Fruit fly (Drosophila melanogaster) whole organism, embryonic: Measurements from ENCODE around the gene Datp.

Experiments
- Adf1 ChIP-seq: fragments of 200-800 bp; sonication (Bioruptor generic); IDR thresholded peaks from 2 replicates; pipeline ENCODE4 v1.3.6; 2022; ENCODE audit warnings: missing biosample characterization, missing genetic modification characterization
- CG10543 ChIP-seq: fragments of 200-800 bp; sonication (Bioruptor generic); optimal IDR thresholded peaks from 3 replicates; lab custom pipeline; 2017; ENCODE audit warnings: missing biosample characterization, mild to moderate bottlenecking, missing genetic modification characterization, moderate library complexity
- CG11695 ChIP-seq: fragments of 200-800 bp; sonication (Bioruptor generic); IDR thresholded peaks from 3 replicates; pipeline ENCODE4 v1.3.6; 2022; ENCODE audit warnings: missing biosample characterization, missing genetic modification characterization
- CG13287 ChIP-seq: fragments of 200-800 bp; sonication (Bioruptor generic); IDR thresholded peaks from 2 replicates; pipeline ENCODE4 v1.3.6; 2022; ENCODE audit warnings: missing biosample characterization, missing genetic modification characterization; ENCODE audit not compliant: partially characterized antibody
- CG15514 ChIP-seq: fragments of 200-800 bp; sonication (Bioruptor generic); optimal IDR thresholded peaks from 3 replicates; lab custom pipeline; 2017; ENCODE audit warnings: missing biosample characterization, missing genetic modification characterization, mild to moderate bottlenecking, moderate library complexity, missing genetic modification reagents
- CG1602 ChIP-seq: fragments of 200-800 bp; sonication (Bioruptor generic); optimal IDR thresholded peaks from 3 replicates; lab custom pipeline; 2016; ENCODE audit warnings: missing biosample characterization, missing genetic modification characterization
- CG17568 ChIP-seq: fragments of 200-800 bp; sonication (Bioruptor generic); optimal IDR thresholded peaks from 2 replicates; lab custom pipeline; 2018; ENCODE audit warnings: missing biosample characterization, mild to moderate bottlenecking, missing genetic modification characterization, moderate library complexity
- CG17612 ChIP-seq: fragments of 200-800 bp; sonication (Bioruptor generic); IDR thresholded peaks from 2 replicates; pipeline ENCODE4 v1.3.6; 2022; ENCODE audit warnings: missing biosample characterization, missing genetic modification characterization
- CG18011 ChIP-seq: fragments of 200-800 bp; sonication (Bioruptor generic); optimal IDR thresholded peaks from 2 replicates; lab custom pipeline; 2017; ENCODE audit warnings: missing biosample characterization, missing genetic modification characterization, mild to moderate bottlenecking, moderate library complexity, missing genotype
- CG18599 ChIP-seq: fragments of 200-800 bp; sonication (Bioruptor generic); optimal IDR thresholded peaks from 3 replicates; lab custom pipeline; 2017; ENCODE audit warnings: missing biosample characterization, missing genetic modification characterization, mild to moderate bottlenecking, moderate library complexity, missing genetic modification reagents
- CG2129 ChIP-seq: fragments of 200-800 bp; sonication (Bioruptor generic); IDR thresholded peaks from 2 replicates; pipeline ENCODE4 v1.3.6; 2022; ENCODE audit warnings: missing biosample characterization, missing genetic modification characterization; ENCODE audit not compliant: partially characterized antibody
- CG3163 ChIP-seq: fragments of 200-800 bp; sonication (Bioruptor generic); optimal IDR thresholded peaks from 3 replicates; lab custom pipeline; 2016; ENCODE audit warnings: missing biosample characterization, missing genetic modification characterization
- CG4820 ChIP-seq: fragments of 200-800 bp; sonication (Bioruptor generic); optimal IDR thresholded peaks from 3 replicates; lab custom pipeline; 2016; ENCODE audit warnings: missing biosample characterization, missing genetic modification characterization
- CG5953 ChIP-seq: fragments of 200-800 bp; sonication (Bioruptor generic); IDR thresholded peaks from 2 replicates; pipeline ENCODE4 v1.3.6; 2022; ENCODE audit warnings: missing biosample characterization, missing genetic modification characterization
- CG8388 ChIP-seq: fragments of 200-800 bp; sonication (Bioruptor generic); optimal IDR thresholded peaks from 2 replicates; lab custom pipeline; 2019; ENCODE audit warnings: missing biosample characterization, mild to moderate bottlenecking, missing genetic modification characterization, moderate library complexity
- Dbx ChIP-seq: fragments of 200-800 bp; sonication (Bioruptor generic); IDR thresholded peaks from 3 replicates; pipeline ENCODE4 v1.3.6; 2022; ENCODE audit warnings: missing biosample characterization, missing genetic modification characterization
- Deaf1 ChIP-seq: fragments of 200-800 bp; optimal IDR thresholded peaks from 3 replicates; lab custom pipeline; 2019; ENCODE audit warnings: missing biosample characterization, mild to moderate bottlenecking, missing genetic modification characterization, moderate library complexity
- Dref ChIP-seq: fragments of 200-800 bp; sonication (Bioruptor generic); IDR thresholded peaks from 2 replicates; pipeline ENCODE4 v1.3.6; 2022; ENCODE audit warnings: missing biosample characterization, missing genetic modification characterization
- Drgx ChIP-seq: fragments of 200-800 bp; sonication (Bioruptor generic); IDR thresholded peaks from 2 replicates; pipeline ENCODE4 v1.3.6; 2022; ENCODE audit warnings: missing biosample characterization, missing genetic modification characterization
- HLH3B ChIP-seq: fragments of 200-800 bp; sonication (Bioruptor generic); IDR thresholded peaks from 2 replicates; pipeline ENCODE4 v1.3.6; 2022; ENCODE audit warnings: missing biosample characterization, missing genetic modification characterization
- HmgZ ChIP-seq: fragments of 200-800 bp; sonication (Bioruptor generic); optimal IDR thresholded peaks from 2 replicates; lab custom pipeline; 2018; ENCODE audit warnings: missing biosample characterization, mild to moderate bottlenecking, missing genetic modification characterization
- Jarid2 ChIP-seq: fragments of 200-800 bp; sonication (Bioruptor generic); optimal IDR thresholded peaks from 3 replicates; lab custom pipeline; 2017; ENCODE audit warnings: mild to moderate bottlenecking, missing biosample characterization, missing genetic modification reagents, missing genetic modification characterization
- Med ChIP-seq: fragments of 200-800 bp; sonication (Bioruptor generic); peaks from one replicate; lab custom pipeline; 2016; ENCODE audit warnings: missing biosample characterization, missing genetic modification characterization, mild to moderate bottlenecking, inconsistent platforms, moderate library complexity
- Mrtf ChIP-seq: fragments of 200-800 bp; sonication (Bioruptor generic); IDR thresholded peaks from 3 replicates; pipeline ENCODE4 v1.3.6; 2022; ENCODE audit warnings: missing biosample characterization, missing genetic modification characterization
- Neu2 ChIP-seq: fragments of 200-800 bp; sonication (Bioruptor generic); optimal IDR thresholded peaks from 3 replicates; lab custom pipeline; 2016; ENCODE audit warnings: missing biosample characterization, missing genetic modification characterization, borderline replicate concordance
- Rfx ChIP-seq: fragments of 200-800 bp; sonication (Bioruptor generic); IDR thresholded peaks from 2 replicates; pipeline ENCODE4 v1.3.6; 2022; ENCODE audit warnings: missing biosample characterization, missing genetic modification characterization
- ash1 ChIP-seq: fragments of 200-800 bp; sonication (Bioruptor generic); optimal IDR thresholded peaks from 2 replicates; lab custom pipeline; 2018; ENCODE audit warnings: missing biosample characterization, mild to moderate bottlenecking, missing genetic modification characterization
- chinmo ChIP-seq: fragments of 200-800 bp; sonication (Bioruptor generic); IDR thresholded peaks from 4 replicates; pipeline ENCODE4 v1.3.6; 2022; ENCODE audit warnings: missing biosample characterization, missing genetic modification characterization; ENCODE audit not compliant: partially characterized antibody
- ci ChIP-seq: fragments of 200-800 bp; sonication (Bioruptor generic); IDR thresholded peaks from 3 replicates; pipeline ENCODE4 v1.3.6; 2022; ENCODE audit warnings: missing biosample characterization, missing genetic modification characterization
- crp ChIP-seq, 2 experiments: fragments of 200-800 bp; sonication (Bioruptor generic); optimal IDR thresholded peaks; 2 replicates in 1 of 2; 3 replicates in 1 of 2; lab custom pipeline; 2017; ENCODE audit warnings: missing biosample characterization in 2 of 2, missing genetic modification characterization in 2 of 2, mild to moderate bottlenecking in 1 of 2, moderate library complexity in 1 of 2
- ems ChIP-seq: fragments of 200-800 bp; sonication (Bioruptor generic); optimal IDR thresholded peaks from 3 replicates; lab custom pipeline; 2016; ENCODE audit warnings: missing biosample characterization, missing genetic modification characterization
- fd64A ChIP-seq: fragments of 200-800 bp; sonication (Bioruptor generic); optimal IDR thresholded peaks from 3 replicates; lab custom pipeline; 2018; ENCODE audit warnings: missing biosample characterization, mild to moderate bottlenecking, missing genetic modification characterization
- ftz-f1 ChIP-seq: fragments of 200-800 bp; sonication (Bioruptor generic); optimal IDR thresholded peaks from 2 replicates; lab custom pipeline; 2016; ENCODE audit warnings: missing biosample characterization, missing genetic modification characterization
- grn ChIP-seq: fragments of 200-800 bp; sonication (Bioruptor generic); optimal IDR thresholded peaks from 3 replicates; lab custom pipeline; 2017; ENCODE audit warnings: missing biosample characterization, missing genetic modification characterization
- gt ChIP-seq: fragments of 200-800 bp; sonication (Bioruptor generic); IDR thresholded peaks from 2 replicates; pipeline ENCODE4 v1.3.6; 2022; ENCODE audit warnings: missing biosample characterization, missing genetic modification characterization
- kni ChIP-seq: fragments of 200-800 bp; sonication (Bioruptor generic); optimal IDR thresholded peaks from 3 replicates; lab custom pipeline; 2017; ENCODE audit warnings: mild to moderate bottlenecking, missing biosample characterization, missing genetic modification reagents, missing genetic modification characterization
- lab ChIP-seq: fragments of 200-800 bp; sonication (Bioruptor generic); optimal IDR thresholded peaks from 3 replicates; lab custom pipeline; 2017; ENCODE audit warnings: missing biosample characterization, missing genetic modification characterization, mild to moderate bottlenecking, moderate library complexity, missing genetic modification reagents
- lbe ChIP-seq: fragments of 200-800 bp; sonication (Bioruptor generic); optimal IDR thresholded peaks from 2 replicates; lab custom pipeline; 2016; ENCODE audit warnings: missing biosample characterization, mild to moderate bottlenecking, missing genetic modification characterization
- mirr ChIP-seq: fragments of 200-800 bp; sonication (Bioruptor generic); optimal IDR thresholded peaks from 3 replicates; lab custom pipeline; 2018; ENCODE audit warnings: missing biosample characterization, mild to moderate bottlenecking, missing genetic modification characterization
- nom ChIP-seq: fragments of 200-800 bp; sonication (Bioruptor generic); optimal IDR thresholded peaks from 2 replicates; lab custom pipeline; 2017; ENCODE audit warnings: missing biosample characterization, missing genetic modification characterization, mild to moderate bottlenecking, moderate library complexity, missing genetic modification reagents
- p53 ChIP-seq: fragments of 200-800 bp; sonication (Bioruptor generic); optimal IDR thresholded peaks from 2 replicates; lab custom pipeline; 2016; ENCODE audit warnings: missing biosample characterization, missing genetic modification characterization
- pb ChIP-seq: fragments of 200-800 bp; sonication (Bioruptor generic); optimal IDR thresholded peaks from 3 replicates; lab custom pipeline; 2016; ENCODE audit warnings: missing biosample characterization, missing genetic modification characterization
- pfk ChIP-seq: fragments of 200-800 bp; sonication (Bioruptor generic); optimal IDR thresholded peaks from 2 replicates; lab custom pipeline; 2018; ENCODE audit warnings: missing biosample characterization, mild to moderate bottlenecking, missing genetic modification characterization, moderate library complexity
- pho ChIP-seq: fragments of 200-800 bp; sonication (Bioruptor generic); optimal IDR thresholded peaks from 2 replicates; lab custom pipeline; 2016; ENCODE audit warnings: missing biosample characterization, missing genetic modification characterization
- pzg ChIP-seq: fragments of 200-800 bp; sonication (Bioruptor generic); optimal IDR thresholded peaks from 3 replicates; lab custom pipeline; 2018; ENCODE audit warnings: missing biosample characterization, mild to moderate bottlenecking, missing genetic modification characterization, moderate library complexity
- repo ChIP-seq: fragments of 200-800 bp; sonication (Bioruptor generic); optimal IDR thresholded peaks from 2 replicates; lab custom pipeline; 2016; ENCODE audit warnings: missing biosample characterization, missing genetic modification characterization
- seq ChIP-seq: fragments of 200-800 bp; sonication (Bioruptor generic); IDR thresholded peaks from 2 replicates; pipeline ENCODE4 v1.3.6; 2022; ENCODE audit warnings: missing biosample characterization, missing genetic modification characterization
- sob ChIP-seq: fragments of 200-800 bp; sonication (Bioruptor generic); IDR thresholded peaks from 2 replicates; pipeline ENCODE4 v1.3.6; 2022; ENCODE audit warnings: missing biosample characterization, missing genetic modification characterization
- sr ChIP-seq: fragments of 200-800 bp; sonication (Bioruptor generic); IDR thresholded peaks from 3 replicates; pipeline ENCODE4 v1.3.6; 2022; ENCODE audit warnings: missing biosample characterization, missing genetic modification characterization
- tup ChIP-seq: fragments of 200-800 bp; sonication (Bioruptor generic); optimal IDR thresholded peaks from 2 replicates; lab custom pipeline; 2016; ENCODE audit warnings: missing biosample characterization, mild to moderate bottlenecking, missing genetic modification characterization, moderate library complexity

Datp gene

DNA sequence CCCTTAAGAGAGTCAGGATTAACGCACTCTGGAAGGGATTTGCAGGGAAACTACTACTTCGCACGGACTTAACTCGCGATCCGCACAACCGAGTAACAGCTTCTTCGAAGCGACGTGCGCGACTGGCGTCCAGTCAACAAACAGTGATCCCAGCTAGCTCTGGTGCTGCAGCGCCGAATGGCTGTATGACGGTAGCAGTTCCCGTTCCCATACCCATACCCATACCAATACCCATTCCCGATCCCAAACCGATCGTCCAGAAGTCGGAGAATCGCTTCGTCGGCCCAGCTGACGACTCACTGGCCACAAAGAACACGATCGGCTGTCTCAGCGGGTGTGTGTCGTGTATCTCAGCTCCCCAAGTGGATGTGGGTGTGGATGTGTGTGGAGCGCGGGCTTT lies 8.7 kb upstream of the Datp start, which contains the start of gene CG5853:
TSS of gene CG5853 (minus strand) at position 384 of the 400 bp plus-strand sequence.
- TF ChIP-seq kni (GFP tag; lab: Kevin White, UChicago) (peak; percentile 67), HLH3B (0 out of 2 replicates have a peak, but pooled peaks have one; percentile 14), CG8388 (GFP tag; lab: Kevin White, UChicago) (no peak), CG1602 (no peak), CG17612 (GFP tag; lab: Robert Waterston, UW) (no peak), CG5953 (GFP tag; lab: Robert Waterston, UW) (peak; percentile 37; the same call in 1 of the 2 replicates), p53 (GFP tag; lab: Kevin White, UChicago) (no peak), CG18011 (GFP tag; lab: Kevin White, UChicago) (no peak), ash1 (GFP tag; lab: Kevin White, UChicago) (peak; percentile 52), Dbx (0 out of 3 replicates have a peak, but pooled peaks have one; percentile 39), chinmo (GFP tag; lab: Robert Waterston, UW) (peak; percentile 87; the same call in 3 of the 4 replicates), Mrtf (GFP tag; lab: Robert Waterston, UW) (0 out of 3 replicates have a peak, but pooled peaks have one; percentile 11), pfk (no peak), CG10543 (GFP tag; lab: Kevin White, UChicago) (peak; percentile 78), grn (GFP tag; lab: Kevin White, UChicago) (peak; percentile 10), mirr (GFP tag; lab: Kevin White, UChicago) (peak; percentile 84), HmgZ (tag; lab: Kevin White, UChicago) (peak; percentile 59), seq (GFP tag; lab: Robert Waterston, UW) (no peak), crp (GFP tag; optimal IDR thresholded peaks at IDR 0.05; lab: Kevin White, UChicago) (no peak), CG17568 (GFP tag; lab: Kevin White, UChicago) (no peak), Deaf1 (tag; lab: Kevin White, UChicago) (peak; percentile 97), sr (GFP tag; lab: Robert Waterston, UW) (peak; percentile 32; the same call in 1 of the 3 replicates), CG3163 (GFP tag; lab: Kevin White, UChicago) (peak; percentile 25), repo (GFP tag; lab: Kevin White, UChicago) (no peak), Med (GFP tag; lab: Kevin White, UChicago) (peak; percentile 70), CG13287 (peak; percentile 12; the same call in 1 of the 2 replicates), Neu2 (GFP tag; lab: Kevin White, UChicago) (no peak), Adf1 (peak; percentile 34; the same call in 1 of the 2 replicates), pb (GFP tag; lab: Kevin White, UChicago) (peak; percentile 1), ci (GFP tag; lab: Robert Waterston, UW) (peak; percentile 62), ftz-f1 (GFP tag; lab: Kevin White, UChicago) (peak; percentile 35), sob (GFP tag; lab: Robert Waterston, UW) (peak; percentile 51; the same call in 1 of the 2 replicates), CG11695 (GFP tag; lab: Robert Waterston, UW) (0 out of 3 replicates have a peak, but pooled peaks have one; percentile 30), CG15514 (GFP tag; lab: Kevin White, UChicago) (peak; percentile 25), CG2129 (no peak), Dref (peak; percentile 34; the same call in 1 of the 2 replicates), fd64A (GFP tag; lab: Kevin White, UChicago) (no peak), pho (GFP tag; lab: Kevin White, UChicago) (peak; percentile 7), Rfx (GFP tag; lab: Robert Waterston, UW) (peak; percentile 52), lbe (GFP tag; lab: Kevin White, UChicago) (peak; percentile 49), nom (GFP tag; lab: Kevin White, UChicago) (peak; percentile 74), Drgx (peak; percentile 36), Jarid2 (GFP tag; lab: Kevin White, UChicago) (peak; percentile 40), pzg (peak; percentile 11), ems (GFP tag; lab: Kevin White, UChicago) (no peak), lab (GFP tag; lab: Kevin White, UChicago) (peak; percentile 70), gt (GFP tag; lab: Robert Waterston, UW) (no peak), tup (GFP tag; lab: Kevin White, UChicago) (no peak), CG4820 (no peak), CG18599 (GFP tag; lab: Kevin White, UChicago) (peak; percentile 43)
